Fruit fly (Drosophila melanogaster) whole organism, pupa: ENCODE data around the gene Blimp-1.

Source experiments
- CG12605 ChIP-seq: fragments of 200-800 bp; sonication (Bioruptor generic); IDR thresholded peaks from 2 replicates; pipeline ENCODE4 v1.3.6; 2022; ENCODE audit warnings: missing biosample characterization, missing genetic modification characterization
- CG14655 ChIP-seq: fragments of 200-800 bp; sonication (Bioruptor generic); optimal IDR thresholded peaks from 3 replicates; lab custom pipeline; 2017; ENCODE audit warnings: mild to moderate bottlenecking, missing biosample characterization, missing genetic modification reagents, missing genetic modification characterization
- CG17806 ChIP-seq: fragments of 200-800 bp; sonication (Bioruptor generic); optimal IDR thresholded peaks from 2 replicates; lab custom pipeline; 2018; ENCODE audit warnings: missing biosample characterization, mild to moderate bottlenecking, missing genetic modification characterization, moderate library complexity
- CG32121 ChIP-seq: fragments of 200-800 bp; sonication (Bioruptor generic); IDR thresholded peaks from 2 replicates; pipeline ENCODE4 v1.3.6; 2022; ENCODE audit warnings: missing biosample characterization, missing genetic modification characterization
- CG8301 ChIP-seq: fragments of 200-800 bp; sonication (Bioruptor generic); optimal IDR thresholded peaks from 2 replicates; lab custom pipeline; 2018; ENCODE audit warnings: missing biosample characterization, mild to moderate bottlenecking, missing genetic modification characterization
- Pif1B ChIP-seq: fragments of 200-800 bp; sonication (Bioruptor generic); optimal IDR thresholded peaks from 3 replicates; lab custom pipeline; 2016; ENCODE audit warnings: missing biosample characterization, missing genetic modification characterization
- fd96Ca ChIP-seq: fragments of 200-800 bp; sonication (Bioruptor generic); IDR thresholded peaks from 3 replicates; pipeline ENCODE4 v1.3.6; 2022; ENCODE audit warnings: missing biosample characterization, missing genetic modification characterization

DNA sequence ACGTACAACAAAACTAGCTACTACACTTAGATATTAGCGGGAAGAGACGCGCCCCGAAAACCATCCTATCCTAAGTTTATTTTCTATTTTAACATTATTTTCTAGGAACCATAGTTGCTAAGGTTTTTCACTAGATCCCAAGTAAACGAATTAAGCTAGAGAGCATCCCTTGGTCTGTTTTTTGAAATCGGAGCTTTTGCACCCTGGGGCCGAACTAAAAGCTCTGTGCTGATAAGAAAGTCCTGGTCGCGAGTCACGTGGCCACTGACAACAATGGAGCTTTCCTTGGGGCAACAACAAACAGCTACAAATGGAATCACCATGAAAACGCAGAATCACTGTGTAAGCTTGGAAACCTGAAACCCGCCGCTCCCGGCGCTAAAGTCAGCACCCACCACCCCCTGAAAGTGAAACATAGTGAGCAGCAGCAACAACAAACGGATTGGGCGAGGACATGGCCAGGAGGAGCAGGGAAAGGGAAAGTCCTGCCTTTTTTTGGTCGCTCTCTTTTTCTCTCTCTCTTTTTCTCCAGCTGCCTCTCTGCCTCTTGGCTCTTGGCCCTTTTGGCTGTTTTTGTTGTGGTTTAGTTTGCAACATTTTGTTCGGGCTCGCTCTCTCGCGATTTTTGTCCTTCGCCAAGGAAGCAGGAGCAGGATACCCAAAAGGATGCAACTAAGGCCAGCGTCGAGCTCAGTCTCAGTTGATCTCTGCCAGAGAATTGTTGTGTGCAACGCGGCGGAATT is 26.6 kb downstream of the Blimp-1 start, which contains the start of gene sif:
- TF ChIP-seq CG14655 (no peak), CG8301 (tag; lab: Kevin White, UChicago) (no peak), CG17806 (tag; lab: Kevin White, UChicago) (no peak), CG12605 (no peak), fd96Ca (no peak; the same call in 2 of the 3 replicates), Pif1B (no peak), CG32121 (GFP tag; lab: Robert Waterston, UW) (no peak)
